Worm (Caenorhabditis elegans): ENCODE measurements around the gene eef-1A.1.

Gene eef-1A.1

ce11 chrIII:6989900-6990299 is 18.4 kb upstream of the eef-1A.1 start, which contains the start of gene prk-1:
Gene prk-1 (plus strand): TSS chrIII:6990168.
- TF ChIP-seq T26A8.4 (GFP tag; IDR thresholded peaks at IDR 0.05) = peak; percentile 55; the same call in 1 of the 2 replicates
- no peak for TF ChIP-seq lin-1 (GFP tag; IDR thresholded peaks at IDR 0.05)
- no peak for TF ChIP-seq lim-7 (GFP tag; IDR thresholded peaks at IDR 0.05)
- peak; percentile 2 for TF ChIP-seq mes-2 (tag; optimal IDR thresholded peaks at IDR 0.05; ENCODE audit: poor library complexity, severe bottlenecking)
- TF ChIP-seq nhr-6 (tag; optimal IDR thresholded peaks at IDR 0.05) = no peak
- TF ChIP-seq ceh-20 (GFP tag; IDR thresholded peaks at IDR 0.05) = no peak
- TF ChIP-seq nhr-48 (tag; optimal IDR thresholded peaks at IDR 0.05) = no peak
- TF ChIP-seq hlh-11 (tag; optimal IDR thresholded peaks at IDR 0.05) = peak; percentile 12
- peak; percentile 7 for TF ChIP-seq nhr-28 (tag; optimal IDR thresholded peaks at IDR 0.05)
- TF ChIP-seq mdt-29 (GFP tag; IDR thresholded peaks at IDR 0.05) = no peak
- no peak for TF ChIP-seq lir-3 (tag; optimal IDR thresholded peaks at IDR 0.05)

- TF ChIP-seq zag-1 (tag; optimal IDR thresholded peaks at IDR 0.05) (no peak), daf-16 (GFP tag; optimal IDR thresholded peaks at IDR 0.05) (no peak), daf-16 (tag; optimal IDR thresholded peaks at IDR 0.05) (peak; percentile 96), ztf-7 (tag; optimal IDR thresholded peaks at IDR 0.05) (peak; percentile 6), saeg-2 (GFP tag; IDR thresholded peaks at IDR 0.05) (no peak), arid-1 (GFP tag; conservative IDR thresholded peaks at IDR 0.05) (no peak), zip-2 (tag; optimal IDR thresholded peaks at IDR 0.05) (no peak), spr-3 (GFP tag; optimal IDR thresholded peaks at IDR 0.05) (no peak), jun-1 (tag; optimal IDR thresholded peaks at IDR 0.05) (no peak), pha-4 (GFP tag; IDR thresholded peaks at IDR 0.05) (no peak), pha-4 (tag; optimal IDR thresholded peaks at IDR 0.05) (no peak), nhr-11 (tag; optimal IDR thresholded peaks at IDR 0.05) (no peak), php-3 (GFP tag; IDR thresholded peaks at IDR 0.05) (0 out of 2 replicates have a peak, but pooled peaks have one; percentile 37), ama-1 (optimal IDR thresholded peaks at IDR 0.05) (no peak), hmg-1.1 (GFP tag; IDR thresholded peaks at IDR 0.05) (no peak), unc-39 (tag; optimal IDR thresholded peaks at IDR 0.05) (no peak), ces-1 (GFP tag; optimal IDR thresholded peaks at IDR 0.05) (no peak), lin-13 (GFP tag; optimal IDR thresholded peaks at IDR 0.05) (no peak), nhr-102 (tag; optimal IDR thresholded peaks at IDR 0.05) (no peak), snpc-4 (tag; optimal IDR thresholded peaks at IDR 0.05) (no peak), mxl-2 (GFP tag; conservative IDR thresholded peaks at IDR 0.05) (no peak), lir-3 (tag; optimal IDR thresholded peaks at IDR 0.05) (no peak), zfp-2 (tag; optimal IDR thresholded peaks at IDR 0.05) (no peak), unc-62 (GFP tag; optimal IDR thresholded peaks at IDR 0.05 in 1 of 2) (peak in 1 of 2 experiments; percentile 38), unc-62 (tag; optimal IDR thresholded peaks at IDR 0.05) (no peak), ceh-44 (GFP tag; IDR thresholded peaks at IDR 0.05) (no peak), nhr-28 (tag; optimal IDR thresholded peaks at IDR 0.05) (peak; percentile 51), Y48G9A.11 (GFP tag; IDR thresholded peaks at IDR 0.05) (no peak), nhr-6 (tag; optimal IDR thresholded peaks at IDR 0.05) (no peak), daf-19 (GFP tag; conservative IDR thresholded peaks at IDR 0.05) (no peak), mep-1 (tag; optimal IDR thresholded peaks at IDR 0.05) (peak; percentile 28), aly-2 (tag; optimal IDR thresholded peaks at IDR 0.05) (no peak), hlh-11 (tag; optimal IDR thresholded peaks at IDR 0.05) (peak; percentile 33), F10B5.3 (tag; optimal IDR thresholded peaks at IDR 0.05) (no peak), lin-1 (GFP tag; IDR thresholded peaks at IDR 0.05) (no peak), F37D6.2 (tag; optimal IDR thresholded peaks at IDR 0.05) (no peak), dmd-9 (GFP tag; IDR thresholded peaks at IDR 0.05) (no peak), nhr-10 (tag; optimal IDR thresholded peaks at IDR 0.05) (no peak), gei-8 (GFP tag; optimal IDR thresholded peaks at IDR 0.05) (no peak), tra-1 (GFP tag; IDR thresholded peaks at IDR 0.05) (no peak), egl-43 (GFP tag; IDR thresholded peaks at IDR 0.05) (no peak), aha-1 (tag) (peak; percentile 51), dmd-6 (GFP tag; IDR thresholded peaks at IDR 0.05) (0 out of 2 replicates have a peak, but pooled peaks have one; percentile 8), daf-12 (tag; optimal IDR thresholded peaks at IDR 0.05) (no peak), mes-2 (tag; optimal IDR thresholded peaks at IDR 0.05; ENCODE audit: poor library complexity, severe bottlenecking) (no peak), Y5F2A.4 (GFP tag; optimal IDR thresholded peaks at IDR 0.05) (no peak)
Measured at ce11 chrIII:6989201-6989600, 17.7 kb upstream of the eef-1A.1 start.
